Worm (Caenorhabditis elegans) whole organism, L4/young adult: ENCODE data around the gene dop-1.

ENCODE experiments used
- W03F9.2 ChIP-seq: fragments of 150-350 bp; optimal IDR thresholded peaks from 2 replicates; lab custom pipeline; 2014; ENCODE audit warnings: missing biosample characterization, missing genetic modification characterization
- dao-5 ChIP-seq: sonication (generic microtip); optimal IDR thresholded peaks from 2 replicates; lab custom pipeline; 2016; ENCODE audit warnings: missing genotype, missing genetic modification characterization, moderate library complexity, missing compliant biosample characterization
- him-1 ChIP-seq: sonication (generic microtip); optimal IDR thresholded peaks from 2 replicates; lab custom pipeline; 2016; ENCODE audit warnings: missing genotype, missing genetic modification reagents, missing genetic modification characterization, missing compliant biosample characterization

DNA sequence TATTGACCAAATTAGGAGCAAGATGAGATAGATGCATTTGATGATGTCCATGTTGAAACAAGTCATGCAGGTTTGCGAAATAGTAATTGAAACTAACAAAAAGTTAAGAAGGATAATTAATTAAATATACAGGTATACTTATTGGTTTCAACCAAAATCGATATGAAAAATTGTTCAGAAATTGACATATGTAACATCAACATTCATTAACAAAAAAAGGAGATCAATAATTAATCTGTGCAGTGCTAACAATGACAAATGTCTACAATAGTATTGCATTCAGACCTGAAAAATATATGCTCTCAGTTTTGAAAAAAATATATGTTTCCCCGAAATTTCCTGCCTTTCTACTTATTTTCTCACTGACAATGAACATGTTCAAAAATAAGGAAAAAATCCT lies 49.9 kb downstream of the dop-1 start, which contains the start of gene R160.4:
- TF ChIP-seq W03F9.2: no peak
- TF ChIP-seq him-1 (tag; lab: Kevin White, UChicago): no peak
- TF ChIP-seq dao-5 (tag; lab: Kevin White, UChicago): no peak
